1 fruit fly cellular context compared by ENCODE assay signal in genomic region chr3R:26956376-26957062, dm6.
TF ChIP-seq lines count a peak whose summit lies in the region.

No protein-coding gene starts in this region.

TF ChIP-seq in whole organism, embryonic, 481 proteins besides CTCF, POLR2A, EP300 and RAD21 (continued from another document and continues in another):
- TF ChIP-seq sisA (GFP tag; IDR thresholded peaks at IDR 0.05; lab: Robert Waterston, UW) (0 out of 2 replicates have a peak, but pooled peaks have one; percentile 16), H15 (GFP tag; IDR thresholded peaks at IDR 0.05; lab: Robert Waterston, UW) (no peak), CG3847 (GFP tag; IDR thresholded peaks at IDR 0.05; lab: Robert Waterston, UW) (no peak), CG17912 (GFP tag; optimal IDR thresholded peaks at IDR 0.05; lab: Kevin White, UChicago) (no peak), CG11723 (GFP tag; optimal IDR thresholded peaks at IDR 0.05; lab: Kevin White, UChicago) (no peak), CG10565 (GFP tag; optimal IDR thresholded peaks at IDR 0.05; lab: Kevin White, UChicago) (no peak), al (GFP tag; IDR thresholded peaks at IDR 0.05; lab: Robert Waterston, UW) (no peak), zen (tag; optimal IDR thresholded peaks at IDR 0.05; lab: Kevin White, UChicago) (no peak), Antp (GFP tag; optimal IDR thresholded peaks at IDR 0.05; lab: Kevin White, UChicago) (no peak), Aef1 (GFP tag; IDR thresholded peaks at IDR 0.05; lab: Robert Waterston, UW) (0 out of 3 replicates have a peak, but pooled peaks have one; percentile 14), sima (GFP tag; optimal IDR thresholded peaks at IDR 0.05; lab: Kevin White, UChicago) (no peak), sob (GFP tag; IDR thresholded peaks at IDR 0.05; lab: Robert Waterston, UW) (no peak), usp (GFP tag; optimal IDR thresholded peaks at IDR 0.05; lab: Kevin White, UChicago) (no peak), CG18599 (GFP tag; optimal IDR thresholded peaks at IDR 0.05; lab: Kevin White, UChicago) (peak; percentile 58), CG42726 (GFP tag; IDR thresholded peaks at IDR 0.05; lab: Robert Waterston, UW; ENCODE audit: partially characterized antibody) (no peak), ham (GFP tag; IDR thresholded peaks at IDR 0.05; lab: Robert Waterston, UW) (no peak), inv (GFP tag; IDR thresholded peaks at IDR 0.05; lab: Robert Waterston, UW; ENCODE audit: partially characterized antibody) (no peak), pho (GFP tag; optimal IDR thresholded peaks at IDR 0.05; lab: Kevin White, UChicago) (no peak), bigmax (GFP tag; optimal IDR thresholded peaks at IDR 0.05; lab: Kevin White, UChicago) (no peak), Fer1 (GFP tag; optimal IDR thresholded peaks at IDR 0.05; lab: Kevin White, UChicago) (no peak), CG11247 (GFP tag; IDR thresholded peaks at IDR 0.05; lab: Robert Waterston, UW) (no peak), Mrtf (GFP tag; IDR thresholded peaks at IDR 0.05; lab: Robert Waterston, UW) (no peak), Myb (GFP tag; optimal IDR thresholded peaks at IDR 0.05; lab: Kevin White, UChicago) (no peak), fu2 (GFP tag; optimal IDR thresholded peaks at IDR 0.05; lab: Kevin White, UChicago) (no peak), CG2712 (tag; optimal IDR thresholded peaks at IDR 0.05; lab: Kevin White, UChicago) (no peak), row (GFP tag; IDR thresholded peaks at IDR 0.05; lab: Robert Waterston, UW) (peak; percentile 21; the same call in 1 of the 3 replicates), eve (GFP tag; optimal IDR thresholded peaks at IDR 0.05; lab: Kevin White, UChicago) (no peak), CG30020 (tag; optimal IDR thresholded peaks at IDR 0.05; lab: Kevin White, UChicago) (no peak), CG2202 (tag; optimal IDR thresholded peaks at IDR 0.05; lab: Kevin White, UChicago) (no peak), CoRest (tag; optimal IDR thresholded peaks at IDR 0.05; lab: Kevin White, UChicago) (no peak), Atf6 (GFP tag; IDR thresholded peaks at IDR 0.05; lab: Robert Waterston, UW) (no peak; the same call in 1 of the 2 replicates), so (GFP tag; IDR thresholded peaks at IDR 0.05; lab: Robert Waterston, UW) (no peak), Ravus (GFP tag; IDR thresholded peaks at IDR 0.05; lab: Robert Waterston, UW) (no peak), CG31365 (tag; optimal IDR thresholded peaks at IDR 0.05; lab: Kevin White, UChicago) (no peak), NC2α (GFP tag; optimal IDR thresholded peaks at IDR 0.05; lab: Kevin White, UChicago) (no peak), cas (GFP tag; IDR thresholded peaks at IDR 0.05; lab: Robert Waterston, UW) (no peak; the same call in 1 of the 2 replicates), Vsx1 (GFP tag; optimal IDR thresholded peaks at IDR 0.05; lab: Kevin White, UChicago) (no peak), Dp (GFP tag; optimal IDR thresholded peaks at IDR 0.05; lab: Kevin White, UChicago) (no peak), Ada2b (GFP tag; IDR thresholded peaks at IDR 0.05; lab: Robert Waterston, UW) (no peak), phol (tag; optimal IDR thresholded peaks at IDR 0.05; lab: Kevin White, UChicago) (peak; percentile 7), CG3407 (GFP tag; optimal IDR thresholded peaks at IDR 0.05; lab: Kevin White, UChicago) (no peak), tap (tag; optimal IDR thresholded peaks at IDR 0.05; lab: Kevin White, UChicago) (no peak), Hr51 (GFP tag; optimal IDR thresholded peaks at IDR 0.05; lab: Kevin White, UChicago) (no peak), CG13624 (GFP tag; optimal IDR thresholded peaks at IDR 0.05; lab: Kevin White, UChicago) (no peak), CG6654 (GFP tag; optimal IDR thresholded peaks at IDR 0.05; lab: Kevin White, UChicago) (no peak), Sin3A (optimal IDR thresholded peaks at IDR 0.05; lab: Kevin White, UChicago) (no peak), BtbVII (GFP tag; optimal IDR thresholded peaks at IDR 0.05; lab: Kevin White, UChicago) (peak; percentile 7), ap (GFP tag; IDR thresholded peaks at IDR 0.05; lab: Robert Waterston, UW) (no peak), hkb (optimal IDR thresholded peaks at IDR 0.05; lab: Kevin White, UChicago) (peak; percentile 25), hkb (GFP tag; IDR thresholded peaks at IDR 0.05; lab: Robert Waterston, UW) (no peak), Taf1 (GFP tag; IDR thresholded peaks at IDR 0.05; lab: Robert Waterston, UW) (no peak), gfzf (GFP tag; optimal IDR thresholded peaks at IDR 0.05; lab: Kevin White, UChicago) (no peak), CG17802 (tag; optimal IDR thresholded peaks at IDR 0.05; lab: Kevin White, UChicago) (peak; percentile 10), Poxn (GFP tag; IDR thresholded peaks at IDR 0.05; lab: Robert Waterston, UW) (no peak), HmgD (GFP tag; optimal IDR thresholded peaks at IDR 0.05; lab: Kevin White, UChicago) (no peak), CG6683 (GFP tag; optimal IDR thresholded peaks at IDR 0.05; lab: Kevin White, UChicago) (no peak), hth (optimal IDR thresholded peaks at IDR 0.05; lab: Kevin White, UChicago) (no peak), slou (GFP tag; optimal IDR thresholded peaks at IDR 0.05; lab: Kevin White, UChicago) (no peak), br (optimal IDR thresholded peaks at IDR 0.05; lab: Kevin White, UChicago) (no peak), C15 (GFP tag; IDR thresholded peaks at IDR 0.05; lab: Robert Waterston, UW) (no peak), eyg (GFP tag; optimal IDR thresholded peaks at IDR 0.05; lab: Kevin White, UChicago) (no peak), CG14965 (GFP tag; optimal IDR thresholded peaks at IDR 0.05; lab: Kevin White, UChicago; ENCODE audit: borderline replicate concordance) (peak; percentile 73), Awh (GFP tag; IDR thresholded peaks at IDR 0.05; lab: Robert Waterston, UW) (no peak), Mes4 (GFP tag; optimal IDR thresholded peaks at IDR 0.05; lab: Kevin White, UChicago) (no peak), CG17385 (GFP tag; optimal IDR thresholded peaks at IDR 0.05; lab: Kevin White, UChicago) (peak; percentile 34), sim (GFP tag; IDR thresholded peaks at IDR 0.05; lab: Robert Waterston, UW) (no peak), zfh1 (GFP tag; IDR thresholded peaks at IDR 0.05; lab: Robert Waterston, UW) (no peak), Sry-δ (GFP tag; optimal IDR thresholded peaks at IDR 0.05; lab: Kevin White, UChicago) (no peak), da (GFP tag; optimal IDR thresholded peaks at IDR 0.05; lab: Kevin White, UChicago) (no peak), CG34224 (GFP tag; IDR thresholded peaks at IDR 0.05; lab: Robert Waterston, UW; ENCODE audit: partially characterized antibody) (no peak), Dek (tag; optimal IDR thresholded peaks at IDR 0.05; lab: Kevin White, UChicago) (no peak), CG1647 (GFP tag; optimal IDR thresholded peaks at IDR 0.05; lab: Kevin White, UChicago) (no peak), D19B (GFP tag; optimal IDR thresholded peaks at IDR 0.05; lab: Kevin White, UChicago) (no peak), sug (tag; optimal IDR thresholded peaks at IDR 0.05; lab: Kevin White, UChicago) (no peak), CG4730 (GFP tag; IDR thresholded peaks at IDR 0.05; lab: Robert Waterston, UW) (no peak), dm (GFP tag; optimal IDR thresholded peaks at IDR 0.05; lab: Kevin White, UChicago) (no peak), NC2β (GFP tag; optimal IDR thresholded peaks at IDR 0.05; lab: Kevin White, UChicago) (no peak), CG12659 (GFP tag; optimal IDR thresholded peaks at IDR 0.05; lab: Kevin White, UChicago) (no peak), CG1832 (GFP tag; optimal IDR thresholded peaks at IDR 0.05; lab: Kevin White, UChicago) (no peak), CG43689 (GFP tag; IDR thresholded peaks at IDR 0.05; lab: Robert Waterston, UW) (no peak), Med (GFP tag; lab: Kevin White, UChicago) (peak; percentile 69), tup (GFP tag; optimal IDR thresholded peaks at IDR 0.05; lab: Kevin White, UChicago) (no peak), CG18011 (GFP tag; optimal IDR thresholded peaks at IDR 0.05; lab: Kevin White, UChicago) (no peak), CG31388 (GFP tag; optimal IDR thresholded peaks at IDR 0.05; lab: Kevin White, UChicago) (no peak), hb (GFP tag; IDR thresholded peaks at IDR 0.05; lab: Robert Waterston, UW; ENCODE audit: partially characterized antibody) (no peak), ro (GFP tag; IDR thresholded peaks at IDR 0.05; lab: Robert Waterston, UW) (no peak), crp (GFP tag; optimal IDR thresholded peaks at IDR 0.05; lab: Kevin White, UChicago) (no peak), Lhr (GFP tag; optimal IDR thresholded peaks at IDR 0.05; lab: Kevin White, UChicago) (peak; percentile 8), CG2129 (GFP tag; IDR thresholded peaks at IDR 0.05; lab: Robert Waterston, UW; ENCODE audit: partially characterized antibody) (no peak), Dll (GFP tag; IDR thresholded peaks at IDR 0.05; lab: Robert Waterston, UW; ENCODE audit: partially characterized antibody) (no peak), Lim3 (GFP tag; IDR thresholded peaks at IDR 0.05; lab: Robert Waterston, UW) (no peak), mld (GFP tag; IDR thresholded peaks at IDR 0.05; lab: Robert Waterston, UW; ENCODE audit: partially characterized antibody) (no peak), ttk (GFP tag; IDR thresholded peaks at IDR 0.05; lab: Robert Waterston, UW) (no peak), dmrt99B (tag; optimal IDR thresholded peaks at IDR 0.05; lab: Kevin White, UChicago) (no peak), fd96Cb (tag; optimal IDR thresholded peaks at IDR 0.05; lab: Kevin White, UChicago) (no peak), bcd (GFP tag; optimal IDR thresholded peaks at IDR 0.05; lab: Kevin White, UChicago) (no peak), NfI (GFP tag; optimal IDR thresholded peaks at IDR 0.05; lab: Kevin White, UChicago) (no peak), CG8388 (GFP tag; optimal IDR thresholded peaks at IDR 0.05; lab: Kevin White, UChicago) (no peak), Hand (GFP tag; optimal IDR thresholded peaks at IDR 0.05; lab: Kevin White, UChicago) (no peak), kah (GFP tag; optimal IDR thresholded peaks at IDR 0.05; lab: Kevin White, UChicago) (no peak), amos (GFP tag; IDR thresholded peaks at IDR 0.05; lab: Robert Waterston, UW; ENCODE audit: partially characterized antibody) (no peak), CG5180 (GFP tag; optimal IDR thresholded peaks at IDR 0.05; lab: Kevin White, UChicago) (no peak), CG18262 (tag; optimal IDR thresholded peaks at IDR 0.05; lab: Kevin White, UChicago) (no peak), ab (GFP tag; optimal IDR thresholded peaks at IDR 0.05; lab: Kevin White, UChicago) (no peak), Spps (tag; optimal IDR thresholded peaks at IDR 0.05; lab: Kevin White, UChicago) (no peak), chm (GFP tag; IDR thresholded peaks at IDR 0.05; lab: Robert Waterston, UW) (no peak), CG15269 (tag; optimal IDR thresholded peaks at IDR 0.05; lab: Kevin White, UChicago) (no peak), ems (GFP tag; optimal IDR thresholded peaks at IDR 0.05; lab: Kevin White, UChicago) (no peak), CG7839 (tag; optimal IDR thresholded peaks at IDR 0.05; lab: Kevin White, UChicago) (no peak), chn (GFP tag; optimal IDR thresholded peaks at IDR 0.05; lab: Kevin White, UChicago) (no peak), Ets65A (GFP tag; lab: Kevin White, UChicago) (peak; percentile 78), klu (GFP tag; IDR thresholded peaks at IDR 0.05; lab: Robert Waterston, UW) (no peak), dpn (GFP tag; optimal IDR thresholded peaks at IDR 0.05; lab: Kevin White, UChicago) (no peak), CG14667 (GFP tag; IDR thresholded peaks at IDR 0.05; lab: Robert Waterston, UW) (no peak), mam (GFP tag; optimal IDR thresholded peaks at IDR 0.05; lab: Kevin White, UChicago) (no peak), trh (GFP tag; optimal IDR thresholded peaks at IDR 0.05; lab: Kevin White, UChicago) (no peak), repo (GFP tag; optimal IDR thresholded peaks at IDR 0.05; lab: Kevin White, UChicago) (no peak), bowl (GFP tag; IDR thresholded peaks at IDR 0.05; lab: Robert Waterston, UW) (no peak), CG10147 (GFP tag; optimal IDR thresholded peaks at IDR 0.05; lab: Kevin White, UChicago) (no peak), Neu2 (GFP tag; optimal IDR thresholded peaks at IDR 0.05; lab: Kevin White, UChicago; ENCODE audit: borderline replicate concordance) (no peak), CG10321 (GFP tag; IDR thresholded peaks at IDR 0.05; lab: Robert Waterston, UW) (no peak), CG1024 (GFP tag; IDR thresholded peaks at IDR 0.05; lab: Robert Waterston, UW) (no peak), CG17328 (GFP tag; IDR thresholded peaks at IDR 0.05; lab: Robert Waterston, UW) (0 out of 2 replicates have a peak, but pooled peaks have one; percentile 25), CG1529 (GFP tag; optimal IDR thresholded peaks at IDR 0.05; lab: Kevin White, UChicago) (no peak), Hmr (GFP tag; optimal IDR thresholded peaks at IDR 0.05; lab: Kevin White, UChicago) (no peak), bab2 (GFP tag; optimal IDR thresholded peaks at IDR 0.05; lab: Kevin White, UChicago) (no peak), Gug (GFP tag; IDR thresholded peaks at IDR 0.05; lab: Robert Waterston, UW) (no peak), Bgb (GFP tag; IDR thresholded peaks at IDR 0.05; lab: Robert Waterston, UW; ENCODE audit: partially characterized antibody) (peak; percentile 20; the same call in 1 of the 2 replicates), twi (tag; optimal IDR thresholded peaks at IDR 0.05; lab: Kevin White, UChicago) (no peak), CG13424 (tag; optimal IDR thresholded peaks at IDR 0.05; lab: Kevin White, UChicago) (no peak), wdn (GFP tag; IDR thresholded peaks at IDR 0.05; lab: Robert Waterston, UW) (no peak), H2.0 (GFP tag; IDR thresholded peaks at IDR 0.05; lab: Robert Waterston, UW) (no peak), zfh2 (GFP tag; optimal IDR thresholded peaks at IDR 0.05; lab: Kevin White, UChicago) (no peak), dan (GFP tag; IDR thresholded peaks at IDR 0.05; lab: Robert Waterston, UW) (no peak), CG10431 (GFP tag; optimal IDR thresholded peaks at IDR 0.05; lab: Kevin White, UChicago) (no peak), Blimp-1 (GFP tag; optimal IDR thresholded peaks at IDR 0.05; lab: Kevin White, UChicago) (no peak), D19A (tag; optimal IDR thresholded peaks at IDR 0.05; lab: Kevin White, UChicago) (no peak), CG11093 (GFP tag; IDR thresholded peaks at IDR 0.05; lab: Robert Waterston, UW) (no peak), CG17186 (GFP tag; optimal IDR thresholded peaks at IDR 0.05; lab: Kevin White, UChicago) (no peak), CG7928 (GFP tag; optimal IDR thresholded peaks at IDR 0.05; lab: Kevin White, UChicago) (no peak)
